Fruit fly (Drosophila melanogaster): ENCODE data around the gene CtsK1.

CtsK1 gene

DNA sequence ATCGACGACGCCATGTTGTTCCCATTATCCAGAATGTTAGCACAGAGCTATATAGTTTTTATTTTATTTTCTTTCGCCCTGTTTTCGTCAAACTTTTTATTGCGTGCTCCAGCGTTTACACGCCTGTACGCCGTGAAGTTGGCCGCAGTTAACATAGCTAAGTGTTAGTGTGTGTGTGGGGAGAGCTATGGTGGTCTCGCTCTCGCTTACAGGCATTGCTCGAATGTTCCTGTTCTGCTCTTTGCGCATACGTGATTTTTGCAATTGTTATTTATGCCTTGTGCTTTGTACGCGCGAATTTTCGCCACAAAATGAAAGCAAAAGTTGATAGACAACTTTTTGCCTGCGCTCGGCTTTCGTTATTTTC lies 10.0 kb downstream of the CtsK1 start:
- TF ChIP-seq CG14655 (GFP tag; optimal IDR thresholded peaks at IDR 0.05) (peak; percentile 17), D1 (tag; optimal IDR thresholded peaks at IDR 0.05) (no peak), fd96Ca (GFP tag; IDR thresholded peaks at IDR 0.05) (peak; percentile 56; the same call in 1 of the 3 replicates), gl (tag; optimal IDR thresholded peaks at IDR 0.05) (no peak), Pif1A (GFP tag; optimal IDR thresholded peaks at IDR 0.05) (no peak), rn (GFP tag; IDR thresholded peaks at IDR 0.05) (no peak), CG4496 (GFP tag; IDR thresholded peaks at IDR 0.05) (peak; percentile 17; the same call in 1 of the 3 replicates), CG13204 (GFP tag; optimal IDR thresholded peaks at IDR 0.05) (peak; percentile 18), CG34367 (tag; optimal IDR thresholded peaks at IDR 0.05) (no peak), Snoo (tag; optimal IDR thresholded peaks at IDR 0.05) (no peak), CG12605 (GFP tag; IDR thresholded peaks at IDR 0.05) (peak; percentile 35; the same call in 1 of the 2 replicates), CG8159 (tag; optimal IDR thresholded peaks at IDR 0.05) (no peak), CG17806 (tag; optimal IDR thresholded peaks at IDR 0.05) (no peak), EcR (GFP tag; optimal IDR thresholded peaks at IDR 0.05) (no peak), CG10348 (GFP tag; IDR thresholded peaks at IDR 0.05) (no peak), CG8301 (tag; optimal IDR thresholded peaks at IDR 0.05) (no peak), CG9948 (tag; optimal IDR thresholded peaks at IDR 0.05) (no peak), Ets98B (GFP tag; IDR thresholded peaks at IDR 0.05) (peak; percentile 55), CG15710 (tag; optimal IDR thresholded peaks at IDR 0.05) (no peak), Pif1B (GFP tag; optimal IDR thresholded peaks at IDR 0.05) (no peak), CG32121 (GFP tag; IDR thresholded peaks at IDR 0.05) (peak; percentile 47; the same call in 1 of the 2 replicates)

DNA sequence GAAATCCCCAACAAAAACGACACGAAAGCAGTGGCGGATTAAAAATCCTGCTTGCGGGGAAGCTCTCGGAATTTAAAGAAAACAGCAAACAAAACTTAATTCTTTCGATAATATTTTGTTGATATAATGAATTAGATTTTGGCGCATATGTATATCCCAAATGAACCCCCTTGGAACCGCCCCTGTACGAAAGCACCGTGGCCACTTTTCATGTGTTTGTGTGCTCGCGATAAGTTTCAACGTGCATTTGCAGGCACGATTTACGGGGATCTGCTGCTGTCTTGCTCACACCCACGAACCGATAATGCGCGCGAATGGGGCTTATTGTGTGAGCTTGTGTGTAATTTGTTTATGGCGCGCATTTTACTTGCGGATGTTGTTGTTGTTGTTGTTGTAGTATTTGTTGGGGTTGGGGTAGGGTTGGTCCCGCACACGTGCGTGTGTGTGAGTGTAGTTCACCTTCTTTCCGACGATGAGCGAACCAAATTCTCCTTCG lies 11.0 kb downstream of the CtsK1 start:
- TF ChIP-seq CG13204 (GFP tag; optimal IDR thresholded peaks at IDR 0.05) (peak; percentile 93), fd96Ca (GFP tag; IDR thresholded peaks at IDR 0.05) (peak; percentile 100), CG14655 (GFP tag; optimal IDR thresholded peaks at IDR 0.05) (peak; percentile 98), Snoo (tag; optimal IDR thresholded peaks at IDR 0.05) (peak; percentile 96), Pif1B (GFP tag; optimal IDR thresholded peaks at IDR 0.05) (peak; percentile 98), rn (GFP tag; IDR thresholded peaks at IDR 0.05) (peak; percentile 97), CG10348 (GFP tag; IDR thresholded peaks at IDR 0.05) (peak; percentile 98), CG4496 (GFP tag; IDR thresholded peaks at IDR 0.05) (peak; percentile 99), CG15710 (tag; optimal IDR thresholded peaks at IDR 0.05) (peak; percentile 97), CG8301 (tag; optimal IDR thresholded peaks at IDR 0.05) (peak; percentile 98), Ets98B (GFP tag; IDR thresholded peaks at IDR 0.05) (peak; percentile 99), CG34367 (tag; optimal IDR thresholded peaks at IDR 0.05) (peak; percentile 96), EcR (GFP tag; optimal IDR thresholded peaks at IDR 0.05) (peak; percentile 48), CG17806 (tag; optimal IDR thresholded peaks at IDR 0.05) (peak; percentile 97), CG9948 (tag; optimal IDR thresholded peaks at IDR 0.05) (peak; percentile 97), CG8159 (tag; optimal IDR thresholded peaks at IDR 0.05) (peak; percentile 97), D1 (tag; optimal IDR thresholded peaks at IDR 0.05) (no peak), Pif1A (GFP tag; optimal IDR thresholded peaks at IDR 0.05) (peak; percentile 98), CG12605 (GFP tag; IDR thresholded peaks at IDR 0.05) (peak; percentile 96), gl (tag; optimal IDR thresholded peaks at IDR 0.05) (peak; percentile 94), CG32121 (GFP tag; IDR thresholded peaks at IDR 0.05) (peak; percentile 98)

DNA sequence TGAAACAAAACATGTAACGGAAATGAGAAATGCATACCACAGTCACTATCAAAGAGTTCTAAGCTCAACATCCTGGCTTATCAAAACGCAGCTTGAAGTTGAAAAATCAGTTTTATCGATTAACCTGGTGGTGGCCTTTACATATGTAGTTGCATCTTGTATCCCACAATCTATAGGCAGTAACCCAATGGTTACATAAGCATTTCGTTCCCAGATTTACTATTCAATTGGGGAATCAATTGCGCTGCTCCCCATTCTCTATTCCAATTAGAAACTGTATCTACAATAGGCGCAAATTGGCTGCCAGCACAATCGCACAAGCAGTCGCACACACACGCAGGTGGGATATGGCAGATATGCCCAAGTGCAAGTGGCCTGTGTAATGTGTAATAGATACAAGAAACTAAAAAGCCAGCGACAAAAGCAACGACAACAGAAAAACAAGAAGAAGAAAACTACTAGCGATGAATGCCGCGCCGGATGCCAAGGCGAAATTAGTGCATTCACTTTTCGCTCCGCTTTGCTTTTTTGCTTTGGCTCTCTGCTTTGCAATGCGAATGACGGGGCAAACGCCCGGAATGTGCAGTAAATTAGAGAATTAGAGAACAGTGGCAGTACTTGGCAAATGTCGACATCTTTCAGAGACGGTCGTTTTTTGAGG lies 11.7 kb downstream of the CtsK1 start:
- no peak for TF ChIP-seq D1 (tag; optimal IDR thresholded peaks at IDR 0.05)
- no peak for TF ChIP-seq CG9948 (tag; optimal IDR thresholded peaks at IDR 0.05)
- TF ChIP-seq Pif1B (GFP tag; optimal IDR thresholded peaks at IDR 0.05): no peak
- TF ChIP-seq Ets98B (GFP tag; IDR thresholded peaks at IDR 0.05): no peak
- peak; percentile 19; the same call in 1 of the 3 replicates for TF ChIP-seq CG4496 (GFP tag; IDR thresholded peaks at IDR 0.05)

DNA sequence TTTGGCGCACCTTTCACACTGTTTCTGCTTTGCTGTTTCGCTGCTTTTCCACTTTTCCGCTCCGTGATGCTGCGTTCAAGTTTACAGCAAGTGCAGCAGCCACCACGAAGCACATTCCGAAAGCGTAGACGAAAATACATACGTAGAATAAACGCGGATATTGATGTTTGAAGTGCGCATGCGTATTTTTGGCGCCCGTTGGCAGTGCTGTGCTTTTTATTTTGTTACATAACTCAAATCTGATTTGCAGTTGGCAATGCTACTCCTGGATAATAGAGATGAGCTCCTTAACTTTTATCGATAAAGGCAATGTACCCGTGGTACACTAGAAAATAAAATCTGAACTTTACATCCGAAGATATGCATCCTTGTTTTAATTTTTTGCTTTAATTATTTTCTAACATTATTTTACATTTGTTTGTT lies 12.7 kb downstream of the CtsK1 start:
- 0 out of 2 replicates have a peak, but pooled peaks have one; percentile 8 for TF ChIP-seq CG12605 (GFP tag; IDR thresholded peaks at IDR 0.05)
- TF ChIP-seq CG32121 (GFP tag; IDR thresholded peaks at IDR 0.05): no peak
- peak; percentile 15 for TF ChIP-seq Ets98B (GFP tag; IDR thresholded peaks at IDR 0.05)
- TF ChIP-seq Snoo (tag; optimal IDR thresholded peaks at IDR 0.05): no peak
- TF ChIP-seq CG4496 (GFP tag; IDR thresholded peaks at IDR 0.05): no peak; the same call in 2 of the 3 replicates

DNA sequence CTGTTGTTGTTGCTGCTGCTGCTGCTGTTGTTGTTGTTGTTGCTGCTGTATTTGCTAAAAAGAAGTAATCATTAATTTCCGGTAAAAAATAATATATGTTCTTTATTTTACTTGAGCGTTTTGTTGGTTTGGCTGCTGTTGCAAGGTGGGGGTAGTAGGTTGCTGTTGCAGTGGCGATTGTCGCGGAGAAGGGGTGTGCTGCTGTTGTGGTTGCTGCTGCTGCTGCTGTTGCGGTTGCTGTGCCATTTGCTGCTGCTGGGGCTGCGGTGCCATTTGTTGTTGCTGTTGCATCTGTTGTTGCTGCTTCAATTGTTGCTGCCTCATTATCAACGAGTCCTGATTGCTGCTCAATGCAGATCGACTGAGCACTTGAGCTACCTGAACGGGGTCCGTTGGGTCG lies 31.7 kb downstream of the CtsK1 start:
- TF ChIP-seq Pif1B (GFP tag; optimal IDR thresholded peaks at IDR 0.05) (no peak), CG34367 (tag; optimal IDR thresholded peaks at IDR 0.05) (no peak), Ets98B (GFP tag; IDR thresholded peaks at IDR 0.05) (no peak), rn (GFP tag; IDR thresholded peaks at IDR 0.05) (no peak), EcR (GFP tag; optimal IDR thresholded peaks at IDR 0.05) (no peak), CG14655 (GFP tag; optimal IDR thresholded peaks at IDR 0.05) (no peak), CG4496 (GFP tag; IDR thresholded peaks at IDR 0.05) (no peak), Pif1A (GFP tag; optimal IDR thresholded peaks at IDR 0.05) (no peak), CG15710 (tag; optimal IDR thresholded peaks at IDR 0.05) (no peak), CG17806 (tag; optimal IDR thresholded peaks at IDR 0.05) (no peak), fd96Ca (GFP tag; IDR thresholded peaks at IDR 0.05) (no peak), CG10348 (GFP tag; IDR thresholded peaks at IDR 0.05) (no peak), CG13204 (GFP tag; optimal IDR thresholded peaks at IDR 0.05) (no peak), CG8301 (tag; optimal IDR thresholded peaks at IDR 0.05) (no peak), Snoo (tag; optimal IDR thresholded peaks at IDR 0.05) (no peak)

DNA sequence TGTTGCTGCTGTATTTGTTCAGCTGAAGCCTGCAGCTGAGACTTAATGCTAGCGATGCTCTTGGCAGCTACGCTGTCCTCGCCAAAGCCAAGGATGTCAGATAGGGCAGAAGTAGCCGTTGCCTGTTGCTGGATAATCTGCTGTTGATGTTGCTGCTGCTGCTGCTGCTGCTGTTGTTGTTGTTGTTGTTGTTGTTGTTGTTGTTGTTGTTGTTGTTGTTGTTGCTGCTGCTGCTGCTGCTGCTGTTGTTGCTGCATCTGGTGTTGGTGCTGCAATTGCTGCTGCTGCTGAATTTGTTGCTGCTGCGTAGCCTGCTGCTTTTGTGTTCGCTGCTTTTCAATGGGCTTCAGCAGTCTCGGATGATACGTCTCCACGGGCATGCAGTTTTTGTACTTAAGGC lies 33.5 kb downstream of the CtsK1 start:
- no peak for TF ChIP-seq rn (GFP tag; IDR thresholded peaks at IDR 0.05)
- TF ChIP-seq CG34367 (tag; optimal IDR thresholded peaks at IDR 0.05): no peak
- TF ChIP-seq CG32121 (GFP tag; IDR thresholded peaks at IDR 0.05): no peak
- no peak for TF ChIP-seq CG8301 (tag; optimal IDR thresholded peaks at IDR 0.05)
- no peak for TF ChIP-seq EcR (GFP tag; optimal IDR thresholded peaks at IDR 0.05)
- no peak for TF ChIP-seq CG4496 (GFP tag; IDR thresholded peaks at IDR 0.05)
- TF ChIP-seq CG15710 (tag; optimal IDR thresholded peaks at IDR 0.05): no peak
- no peak for TF ChIP-seq Pif1A (GFP tag; optimal IDR thresholded peaks at IDR 0.05)
- TF ChIP-seq CG9948 (tag; optimal IDR thresholded peaks at IDR 0.05): no peak
- no peak for TF ChIP-seq fd96Ca (GFP tag; IDR thresholded peaks at IDR 0.05)
- TF ChIP-seq CG10348 (GFP tag; IDR thresholded peaks at IDR 0.05): no peak
- TF ChIP-seq CG14655 (GFP tag; optimal IDR thresholded peaks at IDR 0.05): no peak
- TF ChIP-seq D1 (tag; optimal IDR thresholded peaks at IDR 0.05): no peak
- no peak for TF ChIP-seq Snoo (tag; optimal IDR thresholded peaks at IDR 0.05)
- no peak for TF ChIP-seq Ets98B (GFP tag; IDR thresholded peaks at IDR 0.05)
- no peak for TF ChIP-seq CG12605 (GFP tag; IDR thresholded peaks at IDR 0.05)

All from whole organism, pupa.